Fruit fly (Drosophila melanogaster) whole organism: Measurements from ENCODE around the gene smal.

ENCODE experiments used
- Dll ChIP-seq: fragments of >200 bp; optimal IDR thresholded peaks from 2 replicates; lab custom pipeline; 2017
- usp ChIP-seq: fragments of >200 bp; optimal IDR thresholded peaks from 2 replicates; lab custom pipeline; 2017; ENCODE audit warnings: missing biosample characterization, missing genetic modification characterization, mixed read lengths

- TF ChIP-seq usp (GFP tag; lab: Kevin White, UChicago): no peak
- TF ChIP-seq Dll (lab: Kevin White, UChicago): no peak
Measured at dm6 chr2L:6218669-6219406, 39.9 kb downstream of the smal start.
